Worm (Caenorhabditis elegans) whole organism, L2 larva: ENCODE results near the gene C42C1.12.
A peak's percentile ranks its signal among the peaks of the same experiment; 100 is the strongest.

ENCODE experiments used
- C34F6.9 ChIP-seq: fragments of 150-350 bp; optimal IDR thresholded peaks from 2 replicates; lab custom pipeline; 2014; ENCODE audit warnings: missing biosample characterization, missing genetic modification characterization
- R02D3.7 ChIP-seq: fragments of 150-350 bp; optimal IDR thresholded peaks from 2 replicates; lab custom pipeline; 2014; ENCODE audit warnings: missing biosample characterization, missing genetic modification characterization
- Y55F3AM.14 ChIP-seq: fragments of 200-800 bp; sonication (Bioruptor generic); optimal IDR thresholded peaks from 2 replicates; lab custom pipeline; 2018; ENCODE audit warnings: mild to moderate bottlenecking, missing genetic modification characterization, missing compliant biosample characterization
- ZK546.5 ChIP-seq: sonication (generic microtip); optimal IDR thresholded peaks from 2 replicates; lab custom pipeline; 2017; ENCODE audit warnings: missing biosample characterization, missing genetic modification characterization
- alr-1 ChIP-seq: fragments of 150-350 bp; optimal IDR thresholded peaks from 2 replicates; lab custom pipeline; 2014; ENCODE audit warnings: missing biosample characterization, missing genetic modification characterization
- aly-2 ChIP-seq: fragments of 150-350 bp; optimal IDR thresholded peaks from 2 replicates; lab custom pipeline; 2014; ENCODE audit warnings: missing biosample characterization, missing genetic modification characterization
- ama-1 ChIP-seq: fragments of 150-350 bp; optimal IDR thresholded peaks from 2 replicates; lab custom pipeline; 2018; ENCODE audit warnings: inconsistent platforms
- ceh-82 ChIP-seq: fragments of 150-350 bp; optimal IDR thresholded peaks from 2 replicates; lab custom pipeline; 2014; ENCODE audit warnings: missing biosample characterization, missing genetic modification characterization
- crh-2 ChIP-seq: sonication (generic microtip); optimal IDR thresholded peaks from 2 replicates; lab custom pipeline; 2017; ENCODE audit warnings: missing biosample characterization, missing genetic modification characterization
- egl-27 ChIP-seq: sonication (generic microtip); optimal IDR thresholded peaks from 3 replicates; lab custom pipeline; 2017; ENCODE audit warnings: missing biosample characterization, missing genetic modification reagents, missing genetic modification characterization
- elt-1 ChIP-seq: fragments of 150-350 bp; optimal IDR thresholded peaks from 2 replicates; lab custom pipeline; 2014; ENCODE audit warnings: missing biosample characterization, missing genetic modification characterization
- elt-3 ChIP-seq: sonication (generic microtip); optimal IDR thresholded peaks from 2 replicates; lab custom pipeline; 2017; ENCODE audit warnings: missing biosample characterization, missing genetic modification characterization
- fos-1 ChIP-seq: fragments of 150-350 bp; optimal IDR thresholded peaks from 2 replicates; lab custom pipeline; 2014; ENCODE audit warnings: missing biosample characterization, missing genetic modification characterization
- gmeb-1 ChIP-seq: fragments of 150-350 bp; optimal IDR thresholded peaks from 2 replicates; lab custom pipeline; 2014; ENCODE audit warnings: missing biosample characterization, missing genetic modification characterization
- lin-11 ChIP-seq: fragments of 150-350 bp; sonication (generic microtip); optimal IDR thresholded peaks from 2 replicates; lab custom pipeline; 2014; ENCODE audit warnings: missing biosample characterization, missing genetic modification characterization, inconsistent platforms, mixed read lengths
- lin-13 ChIP-seq: fragments of 150-350 bp; optimal IDR thresholded peaks from 2 replicates; lab custom pipeline; 2014; ENCODE audit warnings: missing biosample characterization, missing genetic modification reagents, missing genetic modification characterization
- lin-39 ChIP-seq: fragments of 150-350 bp; optimal IDR thresholded peaks from 2 replicates; lab custom pipeline; 2014; ENCODE audit warnings: missing biosample characterization, missing genetic modification reagents, missing genetic modification characterization
- lsy-2 ChIP-seq, 2 experiments: fragments of 150-350 bp in 1 of 2; sonication (generic microtip) in 1 of 2; optimal IDR thresholded peaks; 2 replicates each; lab custom pipeline; 2014 to 2017; ENCODE audit warnings: missing biosample characterization in 2 of 2, missing genetic modification characterization in 2 of 2
- nhr-10 ChIP-seq: sonication (generic microtip); optimal IDR thresholded peaks from 2 replicates; lab custom pipeline; 2017; ENCODE audit warnings: missing biosample characterization, missing genetic modification characterization
- nhr-12 ChIP-seq: fragments of 150-350 bp; optimal IDR thresholded peaks from 2 replicates; lab custom pipeline; 2014; ENCODE audit warnings: missing biosample characterization, missing genetic modification characterization
- nhr-129 ChIP-seq: fragments of 150-350 bp; optimal IDR thresholded peaks from 2 replicates; lab custom pipeline; 2014; ENCODE audit warnings: missing biosample characterization, missing genetic modification characterization
- nhr-23 ChIP-seq: fragments of 150-350 bp; optimal IDR thresholded peaks from 2 replicates; lab custom pipeline; 2014; ENCODE audit warnings: missing biosample characterization, missing genetic modification reagents, missing genetic modification characterization
- nhr-237 ChIP-seq: fragments of 150-350 bp; optimal IDR thresholded peaks from 2 replicates; lab custom pipeline; 2014; ENCODE audit warnings: missing biosample characterization, missing genetic modification characterization
- nhr-25 ChIP-seq: fragments of 150-350 bp; sonication (generic microtip); optimal IDR thresholded peaks from 3 replicates; lab custom pipeline; 2014; ENCODE audit warnings: missing biosample characterization, missing genetic modification characterization
- nhr-6 ChIP-seq: fragments of 150-350 bp; optimal IDR thresholded peaks from 2 replicates; lab custom pipeline; 2014; ENCODE audit warnings: missing biosample characterization, missing genetic modification characterization
- nhr-77 ChIP-seq: fragments of 150-350 bp; optimal IDR thresholded peaks from 2 replicates; lab custom pipeline; 2014; ENCODE audit warnings: missing biosample characterization, missing genetic modification characterization
- peb-1 ChIP-seq: fragments of 150-350 bp; optimal IDR thresholded peaks from 2 replicates; lab custom pipeline; 2014; ENCODE audit warnings: missing biosample characterization, missing genetic modification characterization
- sem-4 ChIP-seq: fragments of 150-350 bp; optimal IDR thresholded peaks from 2 replicates; lab custom pipeline; 2014; ENCODE audit warnings: missing biosample characterization, missing genetic modification reagents, missing genetic modification characterization
- skn-1 ChIP-seq: sonication (generic microtip); optimal IDR thresholded peaks from 2 replicates; lab custom pipeline; 2017; ENCODE audit warnings: missing biosample characterization, missing genetic modification characterization
- sma-3 ChIP-seq: sonication (generic microtip); optimal IDR thresholded peaks from 2 replicates; lab custom pipeline; 2016; ENCODE audit warnings: missing genetic modification reagents, missing genetic modification characterization, missing compliant biosample characterization
- sma-9 ChIP-seq, 2 experiments: fragments of 150-350 bp in 1 of 2; sonication (generic microtip) in 1 of 2; optimal IDR thresholded peaks; 2 replicates each; lab custom pipeline; 2014 to 2016; ENCODE audit warnings: missing genetic modification characterization in 2 of 2, mild to moderate bottlenecking in 1 of 2, missing biosample characterization in 1 of 2, missing compliant biosample characterization in 1 of 2, missing genetic modification reagents in 1 of 2, moderate library complexity in 1 of 2
- snpc-4 ChIP-seq: fragments of 150-350 bp; optimal IDR thresholded peaks from 2 replicates; lab custom pipeline; 2014; ENCODE audit warnings: missing biosample characterization, missing genetic modification characterization
- unc-39 ChIP-seq: fragments of 150-350 bp; optimal IDR thresholded peaks from 2 replicates; lab custom pipeline; 2014; ENCODE audit warnings: missing biosample characterization, missing genetic modification characterization
- unc-55 ChIP-seq: fragments of 150-350 bp; sonication (generic microtip); optimal IDR thresholded peaks from 3 replicates; lab custom pipeline; 2014; ENCODE audit warnings: missing biosample characterization, missing genetic modification reagents, missing genetic modification characterization
- unc-62 ChIP-seq: fragments of 150-350 bp; optimal IDR thresholded peaks from 2 replicates; lab custom pipeline; 2014; ENCODE audit warnings: missing biosample characterization, missing genetic modification reagents, missing genetic modification characterization
- zag-1 ChIP-seq: fragments of 150-350 bp; optimal IDR thresholded peaks from 2 replicates; lab custom pipeline; 2014; ENCODE audit warnings: missing biosample characterization, missing genetic modification characterization
- ztf-1 ChIP-seq: fragments of 200-800 bp; sonication (Bioruptor generic); conservative IDR thresholded peaks from 2 replicates; pipeline ENCODE4 v1.3.6; 2022; ENCODE audit warnings: missing genetic modification characterization, missing compliant biosample characterization
- ztf-11 ChIP-seq: sonication (generic microtip); optimal IDR thresholded peaks from 2 replicates; lab custom pipeline; 2017; ENCODE audit warnings: missing biosample characterization, missing genetic modification characterization

The C42C1.12 gene

DNA sequence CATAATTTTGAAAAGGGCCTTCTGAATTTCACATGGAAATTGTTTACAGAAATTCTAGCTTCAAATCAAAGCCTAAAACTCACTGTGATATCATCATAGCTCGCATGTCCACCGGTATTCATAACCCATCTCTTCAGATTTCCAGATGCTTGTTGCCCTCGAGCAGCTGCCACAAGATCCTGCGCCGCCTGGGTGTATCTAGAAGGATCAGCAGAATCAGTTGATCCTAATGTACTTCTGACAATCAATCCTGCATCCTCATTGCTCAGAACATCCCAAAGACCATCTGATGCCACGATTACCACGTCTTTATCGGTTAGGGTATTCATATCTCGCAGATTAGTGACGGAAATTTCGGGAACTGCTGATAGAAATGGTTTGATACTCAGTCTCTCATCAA, 16.1 kb downstream of the C42C1.12 start:
- no peak for TF ChIP-seq nhr-237 (tag; lab: Kevin White, UChicago)
- no peak for TF ChIP-seq lsy-2 (tag; optimal IDR thresholded peaks at IDR 0.05; lab: Kevin White, UChicago)
- no peak for TF ChIP-seq nhr-77
- TF ChIP-seq nhr-12 = no peak
- TF ChIP-seq egl-27 (tag; lab: Kevin White, UChicago) = no peak
- TF ChIP-seq unc-62 (GFP tag; lab: Kevin White, UChicago) = no peak
- TF ChIP-seq ztf-1 = no peak
- no peak for TF ChIP-seq sem-4
- TF ChIP-seq peb-1 = no peak
- no peak for TF ChIP-seq sma-9 (GFP tag; optimal IDR thresholded peaks at IDR 0.05; lab: Kevin White, UChicago)
- no peak for TF ChIP-seq sma-9 (tag; optimal IDR thresholded peaks at IDR 0.05; lab: Kevin White, UChicago)
- TF ChIP-seq ama-1 = no peak
- TF ChIP-seq unc-55 (GFP tag; lab: Kevin White, UChicago) = no peak
- no peak for TF ChIP-seq zag-1
- TF ChIP-seq elt-3 (tag; lab: Kevin White, UChicago) = no peak
- TF ChIP-seq ceh-82 = no peak
- TF ChIP-seq, all 48 proteins: peak for 0

- TF ChIP-seq sma-9 (GFP tag; optimal IDR thresholded peaks at IDR 0.05; lab: Kevin White, UChicago) = no peak
- TF ChIP-seq sma-9 (tag; optimal IDR thresholded peaks at IDR 0.05; lab: Kevin White, UChicago) = no peak
- no peak for TF ChIP-seq nhr-10 (tag; lab: Kevin White, UChicago)
- TF ChIP-seq nhr-23 (tag; lab: Kevin White, UChicago) = no peak
- TF ChIP-seq unc-39 (tag; lab: Kevin White, UChicago) = no peak
- no peak for TF ChIP-seq ZK546.5
- no peak for TF ChIP-seq unc-55 (GFP tag; lab: Kevin White, UChicago)
- TF ChIP-seq egl-27 (tag; lab: Kevin White, UChicago) = no peak
- no peak for TF ChIP-seq zag-1
- TF ChIP-seq ztf-11 (tag; lab: Kevin White, UChicago) = no peak
- TF ChIP-seq aly-2 (tag; lab: Kevin White, UChicago) = no peak
Measured at ce11 chrIV:12261353-12261752, 20.7 kb downstream of the C42C1.12 start, which contains the start of gene sre-14. TSS of gene sre-14 (minus strand) at chrIV:12261453.

DNA sequence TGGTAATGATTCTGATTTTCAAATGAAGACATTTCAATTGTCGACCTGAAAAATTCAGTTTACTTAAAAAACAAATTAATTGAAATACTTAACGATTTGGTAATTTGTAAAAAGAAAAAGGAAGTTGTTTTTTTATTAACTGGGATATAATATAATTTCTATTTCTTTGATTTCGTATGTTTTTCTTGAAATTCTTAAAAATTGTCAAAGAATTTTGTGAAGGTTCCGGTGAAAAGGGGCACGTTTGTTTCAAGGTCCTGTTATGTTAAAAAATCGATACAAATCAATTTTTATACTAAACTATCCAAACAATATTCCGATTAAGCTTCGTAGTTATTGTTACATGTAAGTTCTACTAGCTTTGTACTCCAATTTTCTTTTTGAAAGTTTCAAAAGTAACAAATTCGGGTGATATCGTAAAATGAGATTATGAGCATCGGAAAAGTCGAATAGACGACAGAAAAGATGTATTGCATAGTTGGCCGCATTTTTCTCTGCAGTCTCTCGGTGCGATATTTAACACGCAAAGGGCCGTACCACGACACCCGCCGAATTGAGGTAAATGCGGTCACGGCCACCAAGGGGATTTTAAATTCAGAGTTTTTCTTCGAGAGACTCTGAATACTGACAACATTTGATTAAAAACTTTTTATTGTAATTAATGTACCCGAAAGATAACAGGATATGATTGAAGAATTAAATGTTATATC, 22.7 kb downstream of the C42C1.12 start, which contains the start of gene Y39C12A.9:
Gene Y39C12A.9 (minus strand): TSS at position 51 of the 710 bp plus-strand sequence.
- TF ChIP-seq R02D3.7 (tag; lab: Kevin White, UChicago) (no peak), nhr-237 (tag; lab: Kevin White, UChicago) (no peak), zag-1 (no peak), lin-39 (tag; lab: Kevin White, UChicago) (no peak), sma-3 (GFP tag; lab: Kevin White, UChicago) (no peak), lin-11 (no peak), C34F6.9 (peak; percentile 1), lsy-2 (tag; optimal IDR thresholded peaks at IDR 0.05; lab: Kevin White, UChicago) (peak in 1 of 2 experiments; percentile 33), nhr-129 (tag; lab: Kevin White, UChicago) (peak; percentile 64), gmeb-1 (no peak), crh-2 (no peak), egl-27 (tag; lab: Kevin White, UChicago) (no peak), unc-55 (GFP tag; lab: Kevin White, UChicago) (peak; percentile 14), aly-2 (tag; lab: Kevin White, UChicago) (no peak), snpc-4 (tag; lab: Kevin White, UChicago) (no peak), sem-4 (no peak)

- TF ChIP-seq lin-13 (no peak), R02D3.7 (tag; lab: Kevin White, UChicago) (no peak), sma-9 (GFP tag; optimal IDR thresholded peaks at IDR 0.05; lab: Kevin White, UChicago) (no peak), sma-9 (tag; optimal IDR thresholded peaks at IDR 0.05; lab: Kevin White, UChicago) (no peak), unc-62 (GFP tag; lab: Kevin White, UChicago) (no peak), alr-1 (tag; lab: Kevin White, UChicago) (no peak), lin-39 (tag; lab: Kevin White, UChicago) (no peak), egl-27 (tag; lab: Kevin White, UChicago) (no peak), nhr-10 (tag; lab: Kevin White, UChicago) (no peak), Y55F3AM.14 (GFP tag; lab: Kevin White, UChicago) (no peak), nhr-6 (tag; lab: Kevin White, UChicago) (no peak), gmeb-1 (no peak), nhr-25 (tag; lab: Kevin White, UChicago) (no peak), elt-1 (no peak), skn-1 (tag; lab: Kevin White, UChicago) (no peak), crh-2 (no peak), ZK546.5 (no peak), fos-1 (tag; lab: Kevin White, UChicago) (no peak)
Measured at ce11 chrIV:12252579-12252978, 29.4 kb downstream of the C42C1.12 start, which contains the start of gene dnj-26. TSS of gene dnj-26 (minus strand) at chrIV:12252679.
